Fruit fly (Drosophila melanogaster): ENCODE measurements around the gene CG32486.
A peak's percentile ranks its signal among the peaks of the same experiment; 100 is the strongest.

CG32486 gene

DNA sequence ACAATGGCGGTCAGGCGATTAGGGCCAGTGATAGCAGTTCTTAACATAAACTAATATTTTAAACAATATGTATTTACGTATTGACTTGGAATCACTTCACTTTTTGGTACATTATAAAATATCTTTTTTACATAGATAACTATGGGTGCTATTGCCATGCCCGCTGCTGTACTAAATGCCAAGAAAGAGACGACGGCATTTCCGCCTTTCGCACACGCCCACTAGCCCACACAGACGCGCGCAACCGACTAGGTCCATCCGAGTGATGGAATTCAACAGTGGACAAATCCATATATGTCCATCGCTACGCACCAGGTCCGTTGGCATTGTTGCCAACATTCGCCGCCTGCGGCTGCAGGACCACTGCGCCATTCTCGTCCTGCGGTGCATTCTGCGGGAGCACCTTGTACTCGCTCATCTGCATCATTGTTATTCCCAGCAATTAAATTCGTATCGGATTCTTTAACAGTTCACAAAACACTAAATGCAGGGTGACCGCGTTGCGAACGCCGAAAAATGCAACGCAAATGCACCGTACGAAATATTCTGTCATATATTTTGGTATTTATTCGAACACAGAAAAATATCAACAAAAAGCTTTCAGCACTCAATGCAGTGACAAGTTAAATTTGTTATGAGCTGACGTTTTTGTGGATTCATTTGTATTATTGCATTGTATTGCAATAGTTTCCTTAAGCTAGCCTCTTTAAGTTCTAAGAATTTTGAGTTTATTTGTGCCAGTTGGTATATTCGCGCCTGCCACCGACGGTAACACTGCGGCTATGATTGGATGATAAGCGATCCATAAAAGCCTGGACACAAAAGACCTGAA lies 24.1 kb downstream of the CG32486 start, which contains the start of the genes scramb2 and Sk2 (continued):
- peak; percentile 91 for TF ChIP-seq ken (GFP tag; IDR thresholded peaks at IDR 0.05)
- no peak for TF ChIP-seq CG15479 (GFP tag; optimal IDR thresholded peaks at IDR 0.05)
- TF ChIP-seq CG14050 (GFP tag; IDR thresholded peaks at IDR 0.05) = peak; percentile 91
- TF ChIP-seq br (optimal IDR thresholded peaks at IDR 0.05) = no peak
- peak; percentile 81 for TF ChIP-seq crc (GFP tag; optimal IDR thresholded peaks at IDR 0.05)
- no peak for TF ChIP-seq Kr (GFP tag; optimal IDR thresholded peaks at IDR 0.05)
- TF ChIP-seq Hsf (GFP tag; optimal IDR thresholded peaks at IDR 0.05) = peak; percentile 94
- peak; percentile 87 for TF ChIP-seq CG2202 (tag; optimal IDR thresholded peaks at IDR 0.05)
- peak; percentile 99 for TF ChIP-seq sens (GFP tag)
- TF ChIP-seq CG42726 (GFP tag; IDR thresholded peaks at IDR 0.05; ENCODE audit: partially characterized antibody) = no peak
- peak; percentile 91 for TF ChIP-seq CG6175 (GFP tag; IDR thresholded peaks at IDR 0.05)
- no peak for TF ChIP-seq D (optimal IDR thresholded peaks at IDR 0.05)
- peak; percentile 95 for TF ChIP-seq D (GFP tag; optimal IDR thresholded peaks at IDR 0.05)
- peak; percentile 96 for TF ChIP-seq Fer1 (GFP tag; optimal IDR thresholded peaks at IDR 0.05)
- peak; percentile 94 for TF ChIP-seq CG13424 (tag; optimal IDR thresholded peaks at IDR 0.05)
- TF ChIP-seq Hr78 (GFP tag; optimal IDR thresholded peaks at IDR 0.05) = peak in 1 of 2 experiments; percentile 81
- peak; percentile 94 for TF ChIP-seq Mrtf (GFP tag; IDR thresholded peaks at IDR 0.05)
- TF ChIP-seq gsb (GFP tag; IDR thresholded peaks at IDR 0.05) = peak; percentile 94
- TF ChIP-seq tio (GFP tag; optimal IDR thresholded peaks at IDR 0.05) = peak; percentile 90
- peak; percentile 79 for TF ChIP-seq Mes4 (GFP tag; optimal IDR thresholded peaks at IDR 0.05)
- peak; percentile 60 for TF ChIP-seq Ets97D (GFP tag; optimal IDR thresholded peaks at IDR 0.05)
- TF ChIP-seq sr (GFP tag; IDR thresholded peaks at IDR 0.05) = peak; percentile 96
- peak; percentile 91 for TF ChIP-seq Blimp-1 (GFP tag; optimal IDR thresholded peaks at IDR 0.05)
- TF ChIP-seq CG7963 (GFP tag; IDR thresholded peaks at IDR 0.05; ENCODE audit: partially characterized antibody) = no peak
- TF ChIP-seq twi (tag; optimal IDR thresholded peaks at IDR 0.05) = peak; percentile 86
- TF ChIP-seq Dip2 (GFP tag; IDR thresholded peaks at IDR 0.05) = peak; percentile 55; the same call in 1 of the 2 replicates
- TF ChIP-seq Adf1 (GFP tag; IDR thresholded peaks at IDR 0.05) = peak; percentile 66
- TF ChIP-seq CG11247 (GFP tag; IDR thresholded peaks at IDR 0.05) = peak; percentile 92
- no peak for TF ChIP-seq eve (GFP tag; optimal IDR thresholded peaks at IDR 0.05)
- peak; percentile 92 for TF ChIP-seq Hand (GFP tag; optimal IDR thresholded peaks at IDR 0.05)
- peak; percentile 87 for TF ChIP-seq ac (GFP tag; optimal IDR thresholded peaks at IDR 0.05)
- TF ChIP-seq pum (GFP tag; optimal IDR thresholded peaks at IDR 0.05) = peak; percentile 67
- TF ChIP-seq C15 (GFP tag; IDR thresholded peaks at IDR 0.05) = peak; percentile 89
- TF ChIP-seq jigr1 (GFP tag; IDR thresholded peaks at IDR 0.05) = peak; percentile 90
- TF ChIP-seq so (GFP tag; IDR thresholded peaks at IDR 0.05) = peak; percentile 95; the same call in 2 of the 3 replicates
- no peak for TF ChIP-seq CG2129 (GFP tag; IDR thresholded peaks at IDR 0.05; ENCODE audit: partially characterized antibody)
- TF ChIP-seq CG6254 (GFP tag; optimal IDR thresholded peaks at IDR 0.05) = peak; percentile 94
- TF ChIP-seq MESR4 (GFP tag; optimal IDR thresholded peaks at IDR 0.05) = peak; percentile 67
- TF ChIP-seq scrt (GFP tag; optimal IDR thresholded peaks at IDR 0.05) = peak; percentile 91
- TF ChIP-seq CG31224 (GFP tag; IDR thresholded peaks at IDR 0.05) = peak; percentile 86
- TF ChIP-seq HmgD (GFP tag; optimal IDR thresholded peaks at IDR 0.05) = peak; percentile 8
- peak; percentile 94 for TF ChIP-seq ttk (GFP tag; IDR thresholded peaks at IDR 0.05)
- peak; percentile 63 for TF ChIP-seq CG4617 (GFP tag; optimal IDR thresholded peaks at IDR 0.05; ENCODE audit: borderline replicate concordance)
- TF ChIP-seq MTF-1 (GFP tag; optimal IDR thresholded peaks at IDR 0.05; ENCODE audit: borderline replicate concordance) = peak; percentile 93
- peak; percentile 97 for TF ChIP-seq CG15269 (tag; optimal IDR thresholded peaks at IDR 0.05)
- peak; percentile 85 for TF ChIP-seq CG10431 (GFP tag; optimal IDR thresholded peaks at IDR 0.05)
- TF ChIP-seq CG1603 (tag; optimal IDR thresholded peaks at IDR 0.05) = peak; percentile 90
- peak; percentile 94 for TF ChIP-seq tap (tag; optimal IDR thresholded peaks at IDR 0.05)
- TF ChIP-seq CG8765 (GFP tag; IDR thresholded peaks at IDR 0.05) = peak; percentile 85

Data from whole organism, embryonic.